Worm (Caenorhabditis elegans): Measurements from ENCODE around the gene fbxa-71.

Gene fbxa-71

ce11 chrIII:2279457-2279856 lies 23.8 kb downstream of the fbxa-71 start, which contains the start of gene Y54F10BM.23:
TSS of gene Y54F10BM.23 (minus strand) at chrIII:2279557.
- no peak for TF ChIP-seq nhr-77 (tag; optimal IDR thresholded peaks at IDR 0.05)
- TF ChIP-seq R02D3.7 (tag; optimal IDR thresholded peaks at IDR 0.05): no peak
- TF ChIP-seq nhr-23 (tag; optimal IDR thresholded peaks at IDR 0.05): no peak
- TF ChIP-seq tbx-2 (tag; optimal IDR thresholded peaks at IDR 0.05): no peak
- no peak for TF ChIP-seq egl-27 (tag; optimal IDR thresholded peaks at IDR 0.05)
- no peak for TF ChIP-seq elt-2 (tag; optimal IDR thresholded peaks at IDR 0.05)
- no peak for TF ChIP-seq egl-5 (tag; optimal IDR thresholded peaks at IDR 0.05)
- TF ChIP-seq aly-2 (tag; optimal IDR thresholded peaks at IDR 0.05): no peak
- TF ChIP-seq fkh-10 (GFP tag; optimal IDR thresholded peaks at IDR 0.05): no peak
- TF ChIP-seq mdl-1 (tag; optimal IDR thresholded peaks at IDR 0.05): no peak
- no peak for TF ChIP-seq nhr-12 (tag; optimal IDR thresholded peaks at IDR 0.05)
- no peak for TF ChIP-seq snpc-4 (tag; optimal IDR thresholded peaks at IDR 0.05)
- no peak for TF ChIP-seq ceh-82 (tag; optimal IDR thresholded peaks at IDR 0.05)
- no peak for TF ChIP-seq ama-1 (optimal IDR thresholded peaks at IDR 0.05)
- TF ChIP-seq daf-12 (tag; optimal IDR thresholded peaks at IDR 0.05): no peak
- TF ChIP-seq mml-1 (tag; optimal IDR thresholded peaks at IDR 0.05): no peak

ce11 chrIII:2280569-2280968 lies 24.9 kb downstream of the fbxa-71 start, which contains the start of gene Y54F10BM.22:
TSS of gene Y54F10BM.22 (plus strand) at chrIII:2280899.
- TF ChIP-seq nfya-1 (tag; optimal IDR thresholded peaks at IDR 0.05; ENCODE audit: insufficient read depth): no peak
- TF ChIP-seq ama-1 (optimal IDR thresholded peaks at IDR 0.05): no peak
- TF ChIP-seq unc-62 (GFP tag; optimal IDR thresholded peaks at IDR 0.05): no peak
- no peak for TF ChIP-seq R02D3.7 (tag; optimal IDR thresholded peaks at IDR 0.05)
- TF ChIP-seq jun-1 (tag; optimal IDR thresholded peaks at IDR 0.05): no peak
- TF ChIP-seq nhr-77 (tag; optimal IDR thresholded peaks at IDR 0.05): no peak
- no peak for TF ChIP-seq lin-39 (tag; optimal IDR thresholded peaks at IDR 0.05)
- no peak for TF ChIP-seq nhr-237 (tag; optimal IDR thresholded peaks at IDR 0.05)
- TF ChIP-seq fos-1 (tag; optimal IDR thresholded peaks at IDR 0.05): no peak
- TF ChIP-seq nhr-23 (tag; optimal IDR thresholded peaks at IDR 0.05): no peak
- TF ChIP-seq egl-27 (tag; optimal IDR thresholded peaks at IDR 0.05): no peak

- TF ChIP-seq ceh-28 (tag; optimal IDR thresholded peaks at IDR 0.05): peak; percentile 98
- no peak for TF ChIP-seq zag-1 (tag; optimal IDR thresholded peaks at IDR 0.05)
Observed at ce11 chrIII:2281975-2282957, 26.6 kb downstream of the fbxa-71 start, which contains the start of gene Y54F10BM.3. TSS of gene Y54F10BM.3 (plus strand) at chrIII:2282025.

- TF ChIP-seq mml-1 (tag; optimal IDR thresholded peaks at IDR 0.05) (no peak), ama-1 (optimal IDR thresholded peaks at IDR 0.05) (no peak), ceh-28 (tag; optimal IDR thresholded peaks at IDR 0.05) (peak; percentile 97), pha-4 (tag; optimal IDR thresholded peaks at IDR 0.05) (no peak), lin-39 (tag; optimal IDR thresholded peaks at IDR 0.05) (no peak)
Observed at ce11 chrIII:2283341-2283847, 27.8 kb downstream of the fbxa-71 start.

- TF ChIP-seq nhr-28 (tag; optimal IDR thresholded peaks at IDR 0.05) (no peak), lin-15B (tag; optimal IDR thresholded peaks at IDR 0.05) (no peak)
Observed at ce11 chrIII:2288261-2288660, 32.6 kb downstream of the fbxa-71 start.

- TF ChIP-seq snpc-4 (tag; optimal IDR thresholded peaks at IDR 0.05) (no peak), nhr-67 (tag; optimal IDR thresholded peaks at IDR 0.05) (no peak), sea-2 (GFP tag; optimal IDR thresholded peaks at IDR 0.05) (no peak), ztf-4 (tag; optimal IDR thresholded peaks at IDR 0.05) (no peak), elt-3 (tag; optimal IDR thresholded peaks at IDR 0.05) (no peak), pqm-1 (tag; optimal IDR thresholded peaks at IDR 0.05) (peak; percentile 41), elt-2 (tag; optimal IDR thresholded peaks at IDR 0.05) (peak; percentile 59), nhr-25 (tag; optimal IDR thresholded peaks at IDR 0.05) (no peak)
Observed at ce11 chrIII:2291139-2291538, 35.5 kb downstream of the fbxa-71 start, which contains the start of gene fbxa-219. TSS of gene fbxa-219 (plus strand) at chrIII:2291415.
